Fruit fly (Drosophila melanogaster) whole organism, embryonic: ENCODE results near the gene CG34384.

Experiments
- Atf-2 ChIP-seq: fragments of 200-800 bp; sonication (Bioruptor generic); optimal IDR thresholded peaks from 2 replicates; lab custom pipeline; 2016; ENCODE audit warnings: missing biosample characterization, missing genetic modification characterization
- CG10267 ChIP-seq: fragments of 200-800 bp; sonication (Bioruptor generic); optimal IDR thresholded peaks from 2 replicates; lab custom pipeline; 2018; ENCODE audit warnings: missing biosample characterization, mild to moderate bottlenecking, missing genetic modification characterization, moderate library complexity
- CG10274 ChIP-seq: fragments of 200-800 bp; sonication (Bioruptor generic); optimal IDR thresholded peaks from 3 replicates; lab custom pipeline; 2017; ENCODE audit warnings: missing biosample characterization, mild to moderate bottlenecking, missing genetic modification characterization
- CG10979 ChIP-seq: fragments of 200-800 bp; sonication (Bioruptor generic); optimal IDR thresholded peaks from 2 replicates; lab custom pipeline; 2018; ENCODE audit warnings: missing biosample characterization, mild to moderate bottlenecking, missing genetic modification characterization, moderate library complexity
- CG12659 ChIP-seq: fragments of 200-800 bp; sonication (Bioruptor generic); optimal IDR thresholded peaks from 3 replicates; lab custom pipeline; 2017; ENCODE audit warnings: mild to moderate bottlenecking, missing biosample characterization, missing genetic modification reagents, missing genetic modification characterization
- CG14441 ChIP-seq: fragments of 200-800 bp; sonication (Bioruptor generic); IDR thresholded peaks from 2 replicates; pipeline ENCODE4 v1.3.6; 2022; ENCODE audit warnings: missing biosample characterization, missing genetic modification characterization
- CG14860 ChIP-seq: fragments of 200-800 bp; sonication (Bioruptor generic); IDR thresholded peaks from 3 replicates; pipeline ENCODE4 v1.3.6; 2022; ENCODE audit warnings: missing biosample characterization, missing genetic modification characterization; ENCODE audit not compliant: partially characterized antibody
- CG15601 ChIP-seq: fragments of 200-800 bp; sonication (Bioruptor generic); optimal IDR thresholded peaks from 3 replicates; lab custom pipeline; 2019; ENCODE audit warnings: missing biosample characterization, mild to moderate bottlenecking, missing genetic modification characterization, moderate library complexity
- CG17612 ChIP-seq: fragments of 200-800 bp; sonication (Bioruptor generic); IDR thresholded peaks from 2 replicates; pipeline ENCODE4 v1.3.6; 2022; ENCODE audit warnings: missing biosample characterization, missing genetic modification characterization
- CG2875 ChIP-seq: fragments of 200-800 bp; sonication (Bioruptor generic); optimal IDR thresholded peaks from 2 replicates; lab custom pipeline; 2017; ENCODE audit warnings: missing biosample characterization, mild to moderate bottlenecking, missing genetic modification characterization, missing genetic modification reagents
- CG33213 ChIP-seq: fragments of 200-800 bp; sonication (Bioruptor generic); optimal IDR thresholded peaks from 3 replicates; lab custom pipeline; 2016; ENCODE audit warnings: missing biosample characterization, missing genetic modification characterization
- CG3847 ChIP-seq: fragments of 200-800 bp; sonication (Bioruptor generic); IDR thresholded peaks from 2 replicates; pipeline ENCODE4 v1.3.6; 2022; ENCODE audit warnings: missing biosample characterization, missing genetic modification characterization
- CG5953 ChIP-seq: fragments of 200-800 bp; sonication (Bioruptor generic); IDR thresholded peaks from 2 replicates; pipeline ENCODE4 v1.3.6; 2022; ENCODE audit warnings: missing biosample characterization, missing genetic modification characterization
- CG6654 ChIP-seq: fragments of 200-800 bp; sonication (Bioruptor generic); optimal IDR thresholded peaks from 2 replicates; lab custom pipeline; 2017; ENCODE audit warnings: missing biosample characterization, mild to moderate bottlenecking, missing genetic modification characterization
- CG6689 ChIP-seq: fragments of 200-800 bp; sonication (Bioruptor generic); IDR thresholded peaks from 2 replicates; pipeline ENCODE4 v1.3.6; 2022; ENCODE audit warnings: missing biosample characterization, missing genetic modification characterization
- CG6813 ChIP-seq: fragments of 200-800 bp; sonication (Bioruptor generic); optimal IDR thresholded peaks from 2 replicates; lab custom pipeline; 2017; ENCODE audit warnings: missing biosample characterization, missing genetic modification characterization, mild to moderate bottlenecking, moderate library complexity, missing genetic modification reagents
- CG7271 ChIP-seq: fragments of 200-800 bp; sonication (Bioruptor generic); optimal IDR thresholded peaks from 2 replicates; lab custom pipeline; 2018; ENCODE audit warnings: missing biosample characterization, mild to moderate bottlenecking, missing genetic modification characterization, moderate library complexity
- CG8290 ChIP-seq, 3 experiments: fragments of 200-800 bp; sonication (Bioruptor generic); optimal IDR thresholded peaks; 2 replicates each; lab custom pipeline; 2016 to 2019; ENCODE audit warnings: missing biosample characterization in 3 of 3, missing genetic modification characterization in 3 of 3, mild to moderate bottlenecking in 2 of 3, moderate library complexity in 1 of 3
- H2.0 ChIP-seq: fragments of 200-800 bp; sonication (Bioruptor generic); IDR thresholded peaks from 2 replicates; pipeline ENCODE4 v1.3.6; 2022; ENCODE audit warnings: missing biosample characterization, missing genetic modification characterization
- HLH54F ChIP-seq: fragments of 200-800 bp; sonication (Bioruptor generic); optimal IDR thresholded peaks from 3 replicates; lab custom pipeline; 2016; ENCODE audit warnings: missing biosample characterization, missing genetic modification characterization
- Hmx ChIP-seq: fragments of 200-800 bp; sonication (Bioruptor generic); optimal IDR thresholded peaks from 2 replicates; lab custom pipeline; 2016; ENCODE audit warnings: missing biosample characterization, missing genetic modification characterization
- Hr78 ChIP-seq, 2 experiments: fragments of 200-800 bp in 1 of 2; fragments of >200 bp in 1 of 2; sonication (Bioruptor generic) in 1 of 2; optimal IDR thresholded peaks; 2 replicates each; lab custom pipeline; 2017 to 2019; ENCODE audit warnings: missing biosample characterization in 2 of 2, missing genetic modification characterization in 2 of 2, mild to moderate bottlenecking in 1 of 2, moderate library complexity in 1 of 2
- Lhr ChIP-seq: fragments of 200-800 bp; sonication (Bioruptor generic); optimal IDR thresholded peaks from 3 replicates; lab custom pipeline; 2017; ENCODE audit warnings: mild to moderate bottlenecking, missing biosample characterization, missing genetic modification reagents, missing genetic modification characterization
- Meics ChIP-seq: fragments of 200-800 bp; sonication (Bioruptor generic); optimal IDR thresholded peaks from 2 replicates; lab custom pipeline; 2017; ENCODE audit warnings: missing biosample characterization, mild to moderate bottlenecking, missing genetic modification characterization
- Opbp ChIP-seq: fragments of 200-800 bp; sonication (Bioruptor generic); IDR thresholded peaks from 3 replicates; pipeline ENCODE4 v1.3.6; 2022; ENCODE audit warnings: missing biosample characterization, missing genetic modification characterization; ENCODE audit not compliant: partially characterized antibody
- Optix ChIP-seq: fragments of 200-800 bp; sonication (Bioruptor generic); IDR thresholded peaks from 3 replicates; pipeline ENCODE4 v1.3.6; 2022; ENCODE audit warnings: missing biosample characterization, missing genetic modification characterization
- Usf ChIP-seq: fragments of 200-800 bp; sonication (Bioruptor generic); optimal IDR thresholded peaks from 2 replicates; lab custom pipeline; 2017; ENCODE audit warnings: missing genotype, missing biosample characterization, missing genetic modification characterization
- br ChIP-seq: fragments of >200 bp; optimal IDR thresholded peaks from 2 replicates; lab custom pipeline; 2017
- cad ChIP-seq: fragments of >200 bp; optimal IDR thresholded peaks from 2 replicates; lab custom pipeline; 2017; ENCODE audit warnings: missing biosample characterization, missing genetic modification characterization
- cato ChIP-seq: fragments of 200-800 bp; sonication (Bioruptor generic); optimal IDR thresholded peaks from 2 replicates; lab custom pipeline; 2016; ENCODE audit warnings: missing biosample characterization, missing genetic modification characterization, borderline replicate concordance
- dan ChIP-seq: fragments of 200-800 bp; sonication (Bioruptor generic); IDR thresholded peaks from 2 replicates; pipeline ENCODE4 v1.3.6; 2022; ENCODE audit warnings: missing biosample characterization, missing genetic modification characterization
- dmrt11E ChIP-seq: fragments of 200-800 bp; sonication (Bioruptor generic); optimal IDR thresholded peaks from 3 replicates; lab custom pipeline; 2018; ENCODE audit warnings: missing biosample characterization, mild to moderate bottlenecking, missing genetic modification characterization, moderate library complexity
- esg ChIP-seq: fragments of 200-800 bp; sonication (Bioruptor generic); conservative IDR thresholded peaks from 2 replicates; pipeline ENCODE4 v1.3.6; 2022; ENCODE audit warnings: missing biosample characterization, missing genetic modification characterization
- fru ChIP-seq: fragments of >200 bp; optimal IDR thresholded peaks from 2 replicates; lab custom pipeline; 2017
- gcm ChIP-seq: fragments of 200-800 bp; sonication (Bioruptor generic); optimal IDR thresholded peaks from 2 replicates; lab custom pipeline; 2019; ENCODE audit warnings: missing biosample characterization, mild to moderate bottlenecking, missing genetic modification characterization, moderate library complexity
- gcm2 ChIP-seq: fragments of 200-800 bp; sonication (Bioruptor generic); optimal IDR thresholded peaks from 2 replicates; lab custom pipeline; 2016; ENCODE audit warnings: missing biosample characterization, missing genetic modification characterization
- gsb ChIP-seq: fragments of 200-800 bp; sonication (Bioruptor generic); IDR thresholded peaks from 2 replicates; pipeline ENCODE4 v1.3.6; 2022; ENCODE audit warnings: missing biosample characterization, missing genetic modification characterization
- gt ChIP-seq: fragments of 200-800 bp; sonication (Bioruptor generic); IDR thresholded peaks from 2 replicates; pipeline ENCODE4 v1.3.6; 2022; ENCODE audit warnings: missing biosample characterization, missing genetic modification characterization
- hb ChIP-seq: fragments of 200-800 bp; sonication (Bioruptor generic); IDR thresholded peaks from 3 replicates; pipeline ENCODE4 v1.3.6; 2022; ENCODE audit warnings: missing biosample characterization, missing genetic modification characterization; ENCODE audit not compliant: partially characterized antibody
- her ChIP-seq: fragments of 200-800 bp; sonication (Bioruptor generic); optimal IDR thresholded peaks from 2 replicates; lab custom pipeline; 2016; ENCODE audit warnings: missing biosample characterization, missing genetic modification characterization
- knrl ChIP-seq: fragments of 200-800 bp; sonication (Bioruptor generic); IDR thresholded peaks from 3 replicates; pipeline ENCODE4 v1.3.6; 2022; ENCODE audit warnings: missing biosample characterization, missing genetic modification characterization; ENCODE audit not compliant: partially characterized antibody
- nau ChIP-seq: fragments of 200-800 bp; sonication (Bioruptor generic); optimal IDR thresholded peaks from 3 replicates; lab custom pipeline; 2017; ENCODE audit warnings: missing biosample characterization, mild to moderate bottlenecking, missing genetic modification characterization, missing genetic modification reagents
- nom ChIP-seq: fragments of 200-800 bp; sonication (Bioruptor generic); optimal IDR thresholded peaks from 2 replicates; lab custom pipeline; 2017; ENCODE audit warnings: missing biosample characterization, missing genetic modification characterization, mild to moderate bottlenecking, moderate library complexity, missing genetic modification reagents
- oc ChIP-seq: fragments of 200-800 bp; sonication (Bioruptor generic); optimal IDR thresholded peaks from 2 replicates; lab custom pipeline; 2018; ENCODE audit warnings: missing biosample characterization, mild to moderate bottlenecking, missing genetic modification characterization, moderate library complexity
- sd ChIP-seq: fragments of 200-800 bp; sonication (Bioruptor generic); optimal IDR thresholded peaks from 3 replicates; lab custom pipeline; 2018; ENCODE audit warnings: missing biosample characterization, mild to moderate bottlenecking, missing genetic modification characterization, moderate library complexity
- sens-2 ChIP-seq: fragments of 200-800 bp; sonication (Bioruptor generic); IDR thresholded peaks from 2 replicates; pipeline ENCODE4 v1.3.6; 2022; ENCODE audit warnings: missing biosample characterization, missing genetic modification characterization
- tna ChIP-seq: fragments of 200-800 bp; sonication (Bioruptor generic); IDR thresholded peaks from 2 replicates; pipeline ENCODE4 v1.3.6; 2022; ENCODE audit warnings: missing biosample characterization, missing genetic modification characterization; ENCODE audit not compliant: partially characterized antibody
- vfl ChIP-seq: fragments of 200-800 bp; sonication (Bioruptor generic); optimal IDR thresholded peaks from 2 replicates; lab custom pipeline; 2016; ENCODE audit warnings: missing biosample characterization, missing genetic modification characterization
- wor ChIP-seq: fragments of 200-800 bp; sonication (Bioruptor generic); IDR thresholded peaks from 2 replicates; pipeline ENCODE4 v1.3.6; 2022; ENCODE audit warnings: missing biosample characterization, missing genetic modification characterization
- zen2 ChIP-seq: fragments of 200-800 bp; sonication (Bioruptor generic); IDR thresholded peaks from 3 replicates; pipeline ENCODE4 v1.3.6; 2022; ENCODE audit warnings: missing biosample characterization, missing genetic modification characterization; ENCODE audit not compliant: partially characterized antibody

Gene CG34384

dm6 chr3R:7813981-7814529 lies at the start of gene CG34384 (continued):
- TF ChIP-seq zen2 (GFP tag; lab: Robert Waterston, UW) = no peak
- TF ChIP-seq CG3847 (GFP tag; lab: Robert Waterston, UW) = peak; percentile 29; the same call in 1 of the 2 replicates
- TF ChIP-seq nau = peak; percentile 57
- no peak for TF ChIP-seq sens-2
- peak; percentile 27 for TF ChIP-seq HLH54F (GFP tag; lab: Kevin White, UChicago)
- TF ChIP-seq esg (GFP tag; lab: Robert Waterston, UW) = no peak
- peak; percentile 30 for TF ChIP-seq CG6654 (GFP tag; lab: Kevin White, UChicago)
- no peak for TF ChIP-seq oc (tag; lab: Kevin White, UChicago)
- TF ChIP-seq gt = no peak
- TF ChIP-seq CG10267 (tag; lab: Kevin White, UChicago) = peak; percentile 55
- TF ChIP-seq vfl (GFP tag; lab: Kevin White, UChicago) = no peak
- no peak for TF ChIP-seq Opbp (GFP tag; lab: Robert Waterston, UW)
- no peak for TF ChIP-seq br (lab: Kevin White, UChicago)
- peak; percentile 14 for TF ChIP-seq Atf-2 (GFP tag; lab: Kevin White, UChicago)
- TF ChIP-seq CG2875 (GFP tag; lab: Kevin White, UChicago) = no peak
- no peak for TF ChIP-seq cad
- TF ChIP-seq knrl (GFP tag; lab: Robert Waterston, UW) = no peak
- TF ChIP-seq CG12659 (GFP tag; lab: Kevin White, UChicago) = peak; percentile 66
- TF ChIP-seq Optix (GFP tag; lab: Robert Waterston, UW) = no peak
- peak; percentile 68 for TF ChIP-seq CG10979 (tag; lab: Kevin White, UChicago)
- TF ChIP-seq CG7271 (tag; lab: Kevin White, UChicago) = no peak
- TF ChIP-seq CG10274 (GFP tag; lab: Kevin White, UChicago) = peak; percentile 45
- no peak for TF ChIP-seq hb (GFP tag; lab: Robert Waterston, UW)
- no peak for TF ChIP-seq wor (GFP tag; lab: Robert Waterston, UW)
- no peak for TF ChIP-seq sd (tag; lab: Kevin White, UChicago)
- no peak for TF ChIP-seq CG33213 (GFP tag; lab: Kevin White, UChicago)
- no peak for TF ChIP-seq CG8290 (GFP tag; optimal IDR thresholded peaks at IDR 0.05; lab: Kevin White, UChicago)
- TF ChIP-seq CG8290 (tag; optimal IDR thresholded peaks at IDR 0.05; lab: Kevin White, UChicago) = peak in 1 of 2 experiments; percentile 38
- no peak for TF ChIP-seq CG17612
- TF ChIP-seq fru (lab: Kevin White, UChicago) = no peak
- no peak for TF ChIP-seq gcm
- TF ChIP-seq Hmx (GFP tag; lab: Kevin White, UChicago) = no peak
- no peak for TF ChIP-seq CG14860
- TF ChIP-seq tna (GFP tag; lab: Robert Waterston, UW) = no peak
- peak; percentile 83 for TF ChIP-seq Meics (GFP tag; lab: Kevin White, UChicago)
- no peak for TF ChIP-seq her (GFP tag; lab: Kevin White, UChicago)
- no peak for TF ChIP-seq Lhr (GFP tag; lab: Kevin White, UChicago)
- peak; percentile 9 for TF ChIP-seq dmrt11E (tag; lab: Kevin White, UChicago)
- TF ChIP-seq CG5953 (GFP tag; lab: Robert Waterston, UW) = no peak
- peak; percentile 13 for TF ChIP-seq Usf
- no peak for TF ChIP-seq gcm2
- TF ChIP-seq gsb = no peak
- TF ChIP-seq H2.0 (GFP tag; lab: Robert Waterston, UW) = no peak
- peak; percentile 33; the same call in 1 of the 2 replicates for TF ChIP-seq CG14441 (GFP tag; lab: Robert Waterston, UW)
- TF ChIP-seq Hr78 (GFP tag; optimal IDR thresholded peaks at IDR 0.05; lab: Kevin White, UChicago) = no peak
- no peak for TF ChIP-seq CG15601 (tag; lab: Kevin White, UChicago)
- peak; percentile 50 for TF ChIP-seq CG6813 (GFP tag; lab: Kevin White, UChicago)
- TF ChIP-seq cato = no peak
- TF ChIP-seq nom (GFP tag; lab: Kevin White, UChicago) = no peak
- TF ChIP-seq CG6689 = peak; percentile 30; the same call in 1 of the 2 replicates
- TF ChIP-seq dan (GFP tag; lab: Robert Waterston, UW) = no peak
